Worm (Caenorhabditis elegans) whole organism, dauer: ENCODE data around the gene C38D4.10.
"Not testable (repeated sequence)": the region's sequence is repeated elsewhere in the genome, so short reads cannot be mapped to it uniquely, and the experiment has no call there.

Experiments used
- unc-62 ChIP-seq: sonication (generic microtip); optimal IDR thresholded peaks from 2 replicates; lab custom pipeline; 2017; ENCODE audit warnings: missing biosample characterization, missing genetic modification reagents, missing genetic modification characterization

C38D4.10 gene

ce11 chrIII:4781937-4782576 is at the start of gene C38D4.10, which contains the start of gene gex-5:
C38D4.10 (plus strand) TSS chrIII:4782526.
gex-5 (minus strand) TSS chrIII:4781987.
- TF ChIP-seq unc-62 (GFP tag; lab: Kevin White, UChicago): not testable (repeated sequence)

DNA sequence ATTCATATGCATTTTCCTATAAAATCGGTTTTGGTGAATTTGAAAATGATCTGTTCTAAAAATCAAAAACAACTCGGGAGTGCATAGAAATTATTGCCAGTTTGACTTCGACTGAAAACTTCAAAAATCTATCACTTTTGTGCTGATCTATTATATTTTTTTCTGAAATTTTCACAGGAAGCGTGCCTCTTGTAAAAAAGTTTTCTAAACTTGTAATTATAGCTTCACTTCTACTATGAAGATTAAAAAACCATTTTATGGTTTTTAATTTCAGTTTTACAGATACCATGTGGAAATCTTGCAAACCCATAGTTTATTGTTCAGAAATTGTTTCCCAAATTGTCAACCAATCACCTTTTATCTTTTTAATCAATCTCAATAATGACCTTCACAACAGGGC is 48.3 kb upstream of the C38D4.10 start, which contains the start of gene F17C8.9:
Gene F17C8.9 (plus strand): TSS at position 301 of the 400 bp plus-strand sequence.
- no peak for TF ChIP-seq unc-62 (GFP tag; lab: Kevin White, UChicago)

ce11 chrIII:4735443-4735842 is 46.9 kb upstream of the C38D4.10 start, which contains the start of gene F17C8.7:
F17C8.7 (plus strand) TSS chrIII:4735743.
- no peak for TF ChIP-seq unc-62 (GFP tag; lab: Kevin White, UChicago)

ce11 chrIII:4739975-4740374 is 42.4 kb upstream of the C38D4.10 start, which contains the start of gene ras-2:
ras-2 (minus strand) TSS chrIII:4740075.
- no peak for TF ChIP-seq unc-62 (GFP tag; lab: Kevin White, UChicago)

DNA sequence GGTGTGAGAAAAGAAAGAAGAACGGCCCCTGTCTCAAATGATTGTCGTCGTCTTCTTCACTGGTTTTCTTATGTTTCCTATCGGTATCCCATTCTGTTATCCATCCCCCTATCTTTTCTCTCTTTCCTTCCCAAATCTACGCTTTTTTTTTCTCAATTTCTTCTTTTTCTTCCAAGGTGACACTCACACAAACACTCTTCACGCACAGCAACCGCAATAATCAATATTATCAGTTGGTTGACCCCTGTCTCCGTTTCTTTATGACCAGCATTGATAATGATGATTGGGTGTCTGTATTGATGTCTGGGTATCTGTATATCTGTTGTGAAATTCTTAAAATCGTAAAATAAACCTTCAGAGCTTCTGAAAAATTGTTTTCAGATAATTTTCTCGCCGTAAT is 41.5 kb upstream of the C38D4.10 start:
- no peak for TF ChIP-seq unc-62 (GFP tag; lab: Kevin White, UChicago)

DNA sequence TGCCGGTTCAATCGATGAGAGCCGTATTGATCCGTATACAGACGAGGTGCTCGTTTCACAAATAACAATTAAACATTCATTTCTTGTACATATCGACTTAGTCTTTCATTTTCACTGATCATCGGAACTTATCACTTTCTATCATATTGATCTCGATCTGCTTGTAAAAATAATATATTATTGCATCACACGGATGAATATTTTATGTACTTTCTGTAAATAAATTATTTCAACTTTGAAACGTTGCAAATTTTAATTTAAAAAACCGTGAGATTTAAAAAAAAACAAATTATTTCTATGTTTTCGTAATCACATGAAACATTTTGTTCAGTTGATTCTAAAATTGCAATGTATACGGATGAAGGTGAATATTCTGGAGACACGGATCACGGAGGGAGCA is 39.7 kb upstream of the C38D4.10 start, which contains the start of gene twk-6:
Gene twk-6 (plus strand): TSS at position 301 of the 400 bp plus-strand sequence.
- not testable (repeated sequence) for TF ChIP-seq unc-62 (GFP tag; lab: Kevin White, UChicago)

DNA sequence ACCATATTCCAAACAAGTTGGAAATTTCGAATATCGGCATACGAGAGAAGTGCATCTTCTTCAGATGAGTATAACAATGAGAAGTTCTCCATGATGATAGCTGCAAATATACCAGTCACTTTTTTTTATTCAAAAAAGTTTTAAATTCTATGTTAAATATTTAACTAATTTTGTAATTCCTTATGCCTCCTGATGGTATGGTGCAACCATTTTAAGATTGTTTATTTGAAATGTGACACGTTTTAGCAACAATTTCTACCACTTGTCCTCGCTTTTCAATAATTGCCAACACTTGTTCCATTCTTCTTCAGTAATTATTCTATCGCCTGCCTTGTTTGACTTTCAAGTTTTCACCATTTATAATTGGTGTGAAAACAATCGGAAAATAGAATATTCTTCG is 36.4 kb upstream of the C38D4.10 start, which contains the start of gene F17C8.6:
Gene F17C8.6 (minus strand): TSS at position 101 of the 400 bp plus-strand sequence.
- no peak for TF ChIP-seq unc-62 (GFP tag; lab: Kevin White, UChicago)

ce11 chrIII:4748109-4748508 is 34.2 kb upstream of the C38D4.10 start, which contains the start of gene col-89:
col-89 (plus strand) TSS chrIII:4748127.
- no peak for TF ChIP-seq unc-62 (GFP tag; lab: Kevin White, UChicago)

DNA sequence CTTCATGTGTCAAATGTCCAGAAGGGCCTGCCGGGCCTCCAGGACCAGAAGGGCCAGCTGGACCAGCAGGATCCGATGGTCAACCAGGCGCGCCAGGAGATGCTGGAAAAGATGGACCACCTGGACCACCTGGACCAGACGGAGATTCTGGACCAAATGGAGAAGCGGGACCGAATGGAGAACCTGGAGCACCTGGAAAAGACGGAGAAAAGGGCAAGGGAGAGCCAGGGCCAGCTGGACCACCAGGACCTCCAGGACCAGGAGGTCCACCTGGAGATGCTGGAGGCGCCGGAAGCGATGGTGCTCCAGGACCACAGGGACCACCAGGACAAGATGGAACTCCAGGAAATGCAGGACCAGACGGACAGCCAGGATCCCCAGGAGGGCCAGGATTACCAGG is 33.7 kb upstream of the C38D4.10 start:
- TF ChIP-seq unc-62 (GFP tag; lab: Kevin White, UChicago): no peak

ce11 chrIII:4754001-4754561 is 28.2 kb upstream of the C38D4.10 start, which contains the start of the genes rps-0 and rbg-3:
rps-0 (minus strand) TSS chrIII:4754051.
rbg-3 (plus strand) TSS chrIII:4754424.
- no peak for TF ChIP-seq unc-62 (GFP tag; lab: Kevin White, UChicago)

ce11 chrIII:4756983-4757382 is 25.3 kb upstream of the C38D4.10 start, which contains the start of gene fbxl-2:
fbxl-2 (plus strand) TSS chrIII:4757260.
- no peak for TF ChIP-seq unc-62 (GFP tag; lab: Kevin White, UChicago)

DNA sequence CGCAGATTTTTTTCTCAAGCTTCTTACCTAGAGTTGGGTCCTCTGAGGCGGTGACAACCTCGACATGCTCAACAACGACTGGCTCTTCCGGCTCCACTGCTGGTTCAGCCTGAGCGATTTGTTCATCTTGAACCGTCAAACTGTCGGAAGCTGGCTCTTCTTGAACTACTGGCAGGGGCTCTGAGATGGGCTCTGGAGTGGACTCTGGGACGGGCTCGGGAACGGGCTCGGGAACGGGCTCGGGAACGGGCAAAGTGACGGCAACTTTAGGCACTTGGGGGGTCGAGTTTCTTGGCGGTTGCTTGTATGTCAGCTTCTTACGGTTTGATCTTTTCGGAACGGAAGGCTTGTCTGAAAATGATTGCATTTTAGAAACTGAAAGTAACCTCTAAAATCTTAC is 19.5 kb upstream of the C38D4.10 start:
- TF ChIP-seq unc-62 (GFP tag; lab: Kevin White, UChicago): no peak

DNA sequence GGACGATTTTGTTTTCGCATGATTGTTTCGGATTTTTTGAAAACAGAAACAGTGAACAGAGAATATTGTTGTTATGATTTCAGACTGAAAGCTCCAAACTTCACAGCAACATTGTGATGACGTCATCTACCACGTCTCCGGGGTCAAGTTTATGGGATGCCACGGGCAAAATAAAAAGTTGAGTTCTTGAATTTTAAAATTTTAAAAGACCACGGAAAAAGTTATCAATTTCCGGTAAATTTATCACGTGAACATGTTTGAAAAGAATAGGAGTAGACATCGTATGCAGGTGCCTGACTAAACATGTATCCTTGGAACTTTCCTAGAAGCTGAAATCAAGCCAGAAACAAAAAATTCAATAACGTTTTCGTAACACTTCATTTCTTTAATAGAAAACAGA is 18.8 kb upstream of the C38D4.10 start, which contains the start of gene B0393.4:
Gene B0393.4 (minus strand): TSS at position 101 of the 400 bp plus-strand sequence.
- TF ChIP-seq unc-62 (GFP tag; lab: Kevin White, UChicago): no peak

DNA sequence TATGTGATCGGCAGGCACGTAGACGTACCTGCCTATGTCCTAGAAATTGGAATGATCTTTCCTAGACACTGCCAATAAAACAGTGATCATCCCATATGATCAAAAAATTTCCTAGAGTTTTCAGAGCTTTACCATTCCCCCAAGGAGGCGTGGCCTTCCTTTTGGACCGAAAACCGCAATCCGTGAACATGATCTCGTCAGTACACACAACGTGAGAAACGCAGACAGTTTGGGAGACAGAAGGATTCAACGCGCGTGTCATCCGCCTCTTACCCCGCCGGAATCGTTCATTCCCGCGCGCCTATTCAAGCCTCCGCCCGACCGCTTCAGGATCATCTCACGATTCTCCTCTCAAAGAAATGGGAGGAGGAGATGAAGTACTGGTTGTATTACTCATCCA is 16.9 kb upstream of the C38D4.10 start, which contains the start of gene B0393.5:
Gene B0393.5 (plus strand): TSS at position 301 of the 400 bp plus-strand sequence.
- no peak for TF ChIP-seq unc-62 (GFP tag; lab: Kevin White, UChicago)

ce11 chrIII:4766842-4767241 is 15.5 kb upstream of the C38D4.10 start:
- TF ChIP-seq unc-62 (GFP tag; lab: Kevin White, UChicago): no peak
